Worm (Caenorhabditis elegans): ENCODE data around the gene srv-6.
A peak's percentile ranks its signal among the peaks of the same experiment; 100 is the strongest.

srv-6 gene

ce11 chrX:4265283-4265907 is 8.5 kb downstream of the srv-6 start, which contains the start of gene coel-1:
TSS of gene coel-1 (plus strand) at chrX:4265663.
- TF ChIP-seq unc-86 (tag; optimal IDR thresholded peaks at IDR 0.05) (no peak), K02D7.2 (tag; optimal IDR thresholded peaks at IDR 0.05) (no peak), K09A11.1 (tag; optimal IDR thresholded peaks at IDR 0.05; ENCODE audit: insufficient read depth) (peak; percentile 47), rnt-1 (tag; optimal IDR thresholded peaks at IDR 0.05) (peak; percentile 43), unc-42 (tag; optimal IDR thresholded peaks at IDR 0.05) (peak; percentile 52), ztf-16 (tag; optimal IDR thresholded peaks at IDR 0.05) (peak; percentile 52), odd-2 (tag; optimal IDR thresholded peaks at IDR 0.05) (no peak), fkh-6 (tag; optimal IDR thresholded peaks at IDR 0.05) (peak; percentile 30), elt-4 (tag; optimal IDR thresholded peaks at IDR 0.05) (no peak), pat-9 (tag; optimal IDR thresholded peaks at IDR 0.05) (no peak), tbx-7 (tag; optimal IDR thresholded peaks at IDR 0.05) (no peak), ceh-14 (tag; optimal IDR thresholded peaks at IDR 0.05) (no peak), ttx-3 (tag; optimal IDR thresholded peaks at IDR 0.05) (no peak), pqm-1 (tag; optimal IDR thresholded peaks at IDR 0.05) (no peak), pax-1 (tag; optimal IDR thresholded peaks at IDR 0.05) (no peak), mec-3 (tag; optimal IDR thresholded peaks at IDR 0.05; ENCODE audit: borderline replicate concordance) (no peak), dmd-4 (tag; optimal IDR thresholded peaks at IDR 0.05; ENCODE audit: borderline replicate concordance) (no peak), zip-5 (tag; optimal IDR thresholded peaks at IDR 0.05) (no peak), ceh-9 (tag; optimal IDR thresholded peaks at IDR 0.05) (no peak), ceh-31 (tag; optimal IDR thresholded peaks at IDR 0.05) (peak; percentile 85), hlh-30 (tag; optimal IDR thresholded peaks at IDR 0.05; ENCODE audit: insufficient read depth) (peak; percentile 24), sdc-2 (tag; optimal IDR thresholded peaks at IDR 0.05) (peak; percentile 75), Y22D7AL.16 (tag; optimal IDR thresholded peaks at IDR 0.05) (no peak), ceh-18 (tag; optimal IDR thresholded peaks at IDR 0.05) (peak; percentile 67), madf-2 (tag; optimal IDR thresholded peaks at IDR 0.05) (no peak), sox-4 (tag; optimal IDR thresholded peaks at IDR 0.05) (no peak), pros-1 (tag; optimal IDR thresholded peaks at IDR 0.05) (peak; percentile 39), C38D4.7 (GFP tag; optimal IDR thresholded peaks at IDR 0.05) (no peak), nhr-11 (tag; optimal IDR thresholded peaks at IDR 0.05) (no peak), ceh-48 (tag; optimal IDR thresholded peaks at IDR 0.05) (no peak), npax-4 (tag; optimal IDR thresholded peaks at IDR 0.05) (no peak), C08G9.2 (tag; optimal IDR thresholded peaks at IDR 0.05) (no peak), ceh-2 (tag; optimal IDR thresholded peaks at IDR 0.05) (no peak), pha-2 (tag; optimal IDR thresholded peaks at IDR 0.05) (no peak), ceh-22 (tag; optimal IDR thresholded peaks at IDR 0.05) (no peak), hlh-8 (tag; optimal IDR thresholded peaks at IDR 0.05) (no peak), pha-4 (tag; optimal IDR thresholded peaks at IDR 0.05) (no peak), ref-2 (tag; optimal IDR thresholded peaks at IDR 0.05) (peak; percentile 57), ets-4 (tag; optimal IDR thresholded peaks at IDR 0.05) (no peak), unc-55 (GFP tag; optimal IDR thresholded peaks at IDR 0.05) (peak; percentile 26), F13H6.1 (tag; optimal IDR thresholded peaks at IDR 0.05) (peak; percentile 29), ceh-34 (tag; optimal IDR thresholded peaks at IDR 0.05) (peak; percentile 50), unc-3 (GFP tag; conservative IDR thresholded peaks at IDR 0.05) (no peak), unc-3 (tag; optimal IDR thresholded peaks at IDR 0.05) (no peak), lim-6 (tag; optimal IDR thresholded peaks at IDR 0.05) (peak; percentile 5), syd-9 (tag; optimal IDR thresholded peaks at IDR 0.05) (peak; percentile 53), hlh-15 (tag; optimal IDR thresholded peaks at IDR 0.05) (no peak), che-1 (tag; optimal IDR thresholded peaks at IDR 0.05) (no peak), nfya-1 (tag; optimal IDR thresholded peaks at IDR 0.05) (peak; percentile 77), ceh-19 (GFP tag; optimal IDR thresholded peaks at IDR 0.05) (no peak), fkh-10 (GFP tag; optimal IDR thresholded peaks at IDR 0.05) (peak; percentile 38), ceh-45 (GFP tag; IDR thresholded peaks at IDR 0.05) (no peak), tbx-2 (tag; optimal IDR thresholded peaks at IDR 0.05) (peak; percentile 87)

All from whole organism, late embryonic.